Worm (Caenorhabditis elegans) whole organism, mixed stage, embryonic: ENCODE measurements around the gene F21D5.9.

Experiments
- M03D4.4 ChIP-seq: sonication (generic microtip); optimal IDR thresholded peaks from 2 replicates; lab custom pipeline; 2017; ENCODE audit warnings: mild to moderate bottlenecking, missing genetic modification characterization, missing compliant biosample characterization
- ceh-39 ChIP-seq: fragments of 150-350 bp; optimal IDR thresholded peaks from 2 replicates; lab custom pipeline; 2014; ENCODE audit warnings: missing biosample characterization, missing genetic modification characterization
- ceh-43 ChIP-seq: fragments of 200-800 bp; sonication (Bioruptor generic); optimal IDR thresholded peaks from 2 replicates; lab custom pipeline; 2018; ENCODE audit warnings: mild to moderate bottlenecking, missing genetic modification characterization, moderate library complexity, missing compliant biosample characterization
- ceh-83 ChIP-seq: fragments of 200-800 bp; sonication (Bioruptor generic); optimal IDR thresholded peaks from 2 replicates; lab custom pipeline; 2018; ENCODE audit warnings: mild to moderate bottlenecking, missing genetic modification characterization, missing compliant biosample characterization
- ces-1 ChIP-seq: fragments of 150-350 bp; optimal IDR thresholded peaks from 2 replicates; lab custom pipeline; 2014; ENCODE audit warnings: missing biosample characterization, missing genetic modification reagents, missing genetic modification characterization
- cnd-1 ChIP-seq: fragments of 200-800 bp; sonication (Bioruptor generic); optimal IDR thresholded peaks from 2 replicates; lab custom pipeline; 2018; ENCODE audit warnings: mild to moderate bottlenecking, missing genetic modification characterization, missing compliant biosample characterization
- drap-1 ChIP-seq: fragments of 200-800 bp; sonication (Bioruptor generic); optimal IDR thresholded peaks from 3 replicates; lab custom pipeline; 2018; ENCODE audit warnings: mild to moderate bottlenecking, missing genetic modification characterization, missing compliant biosample characterization
- elt-1 ChIP-seq: sonication (generic microtip); optimal IDR thresholded peaks from 2 replicates; lab custom pipeline; 2017; ENCODE audit warnings: missing genetic modification characterization, mild to moderate bottlenecking, missing compliant biosample characterization, antibody characterized with exemption, moderate library complexity, borderline replicate concordance; ENCODE audit not compliant: insufficient read depth
- flh-1 ChIP-seq: fragments of 200-800 bp; sonication (Bioruptor generic); optimal IDR thresholded peaks from 2 replicates; lab custom pipeline; 2018; ENCODE audit warnings: mild to moderate bottlenecking, missing genetic modification characterization, moderate library complexity, missing compliant biosample characterization
- ham-2 ChIP-seq: fragments of 200-800 bp; sonication (Bioruptor generic); optimal IDR thresholded peaks from 2 replicates; lab custom pipeline; 2018; ENCODE audit warnings: mild to moderate bottlenecking, missing genetic modification characterization, missing compliant biosample characterization
- hlh-1 ChIP-seq: fragments of 150-350 bp; optimal IDR thresholded peaks from 2 replicates; lab custom pipeline; 2014; ENCODE audit warnings: missing biosample characterization, missing genetic modification reagents, missing genetic modification characterization
- lin-13 ChIP-seq: fragments of 150-350 bp; optimal IDR thresholded peaks from 2 replicates; lab custom pipeline; 2014; ENCODE audit warnings: missing biosample characterization, missing genetic modification characterization
- lin-32 ChIP-seq: fragments of 200-800 bp; sonication (Bioruptor generic); optimal IDR thresholded peaks from 2 replicates; lab custom pipeline; 2018; ENCODE audit warnings: mild to moderate bottlenecking, missing genetic modification characterization, missing compliant biosample characterization
- lsy-2 ChIP-seq: fragments of 150-350 bp; optimal IDR thresholded peaks from 2 replicates; lab custom pipeline; 2014; ENCODE audit warnings: missing biosample characterization, missing genetic modification characterization
- mab-5 ChIP-seq: fragments of 150-350 bp; optimal IDR thresholded peaks from 2 replicates; lab custom pipeline; 2014; ENCODE audit warnings: missing biosample characterization, missing genetic modification characterization
- mep-1 ChIP-seq: fragments of 150-350 bp; optimal IDR thresholded peaks from 2 replicates; lab custom pipeline; 2017; ENCODE audit warnings: missing biosample characterization, missing genetic modification reagents, missing genetic modification characterization, inconsistent platforms
- mls-2 ChIP-seq: sonication (generic microtip); optimal IDR thresholded peaks from 2 replicates; lab custom pipeline; 2016; ENCODE audit warnings: mild to moderate bottlenecking, missing genetic modification characterization, moderate library complexity, missing compliant biosample characterization
- nhr-12 ChIP-seq: fragments of 150-350 bp; optimal IDR thresholded peaks from 2 replicates; lab custom pipeline; 2014; ENCODE audit warnings: missing biosample characterization, missing genetic modification characterization
- nhr-2 ChIP-seq: fragments of 150-350 bp; optimal IDR thresholded peaks from 2 replicates; lab custom pipeline; 2014; ENCODE audit warnings: missing biosample characterization, missing genetic modification characterization
- nhr-237 ChIP-seq: fragments of 150-350 bp; optimal IDR thresholded peaks from 2 replicates; lab custom pipeline; 2014; ENCODE audit warnings: missing biosample characterization, missing genetic modification characterization
- nhr-28 ChIP-seq: fragments of 150-350 bp; optimal IDR thresholded peaks from 2 replicates; lab custom pipeline; 2014; ENCODE audit warnings: missing biosample characterization, missing genetic modification characterization
- nhr-76 ChIP-seq: sonication (generic microtip); optimal IDR thresholded peaks from 2 replicates; lab custom pipeline; 2017; ENCODE audit warnings: missing biosample characterization, missing genetic modification characterization
- pha-4 ChIP-seq: fragments of 150-350 bp; optimal IDR thresholded peaks from 2 replicates; lab custom pipeline; 2018; ENCODE audit warnings: missing biosample characterization, missing genetic modification reagents, missing genetic modification characterization
- sem-2 ChIP-seq: fragments of 200-800 bp; sonication (Bioruptor generic); optimal IDR thresholded peaks from 2 replicates; lab custom pipeline; 2018; ENCODE audit warnings: mild to moderate bottlenecking, missing genetic modification characterization, missing compliant biosample characterization
- snpc-4 ChIP-seq: fragments of 150-350 bp; optimal IDR thresholded peaks from 2 replicates; lab custom pipeline; 2014; ENCODE audit warnings: missing biosample characterization, missing genetic modification characterization
- sptf-1 ChIP-seq: sonication (generic microtip); optimal IDR thresholded peaks from 2 replicates; lab custom pipeline; 2017; ENCODE audit warnings: mild to moderate bottlenecking, missing genetic modification characterization, moderate library complexity, missing compliant biosample characterization
- tbx-8 ChIP-seq: fragments of 200-800 bp; sonication (Bioruptor generic); optimal IDR thresholded peaks from 2 replicates; lab custom pipeline; 2018; ENCODE audit warnings: mild to moderate bottlenecking, missing genetic modification characterization, moderate library complexity, missing compliant biosample characterization
- unc-120 ChIP-seq: sonication (generic microtip); optimal IDR thresholded peaks from 2 replicates; lab custom pipeline; 2017; ENCODE audit warnings: missing genetic modification characterization, missing compliant biosample characterization; ENCODE audit not compliant: poor library complexity, severe bottlenecking
- unc-39 ChIP-seq: fragments of 150-350 bp; optimal IDR thresholded peaks from 2 replicates; lab custom pipeline; 2014; ENCODE audit warnings: missing biosample characterization, missing genetic modification characterization
- unc-62 ChIP-seq: fragments of 150-350 bp; optimal IDR thresholded peaks from 2 replicates; lab custom pipeline; 2014; ENCODE audit warnings: missing biosample characterization, missing genetic modification reagents, missing genetic modification characterization
- zip-8 ChIP-seq: fragments of 150-350 bp; optimal IDR thresholded peaks from 2 replicates; lab custom pipeline; 2014; ENCODE audit warnings: missing biosample characterization, missing genetic modification characterization

The F21D5.9 gene

DNA sequence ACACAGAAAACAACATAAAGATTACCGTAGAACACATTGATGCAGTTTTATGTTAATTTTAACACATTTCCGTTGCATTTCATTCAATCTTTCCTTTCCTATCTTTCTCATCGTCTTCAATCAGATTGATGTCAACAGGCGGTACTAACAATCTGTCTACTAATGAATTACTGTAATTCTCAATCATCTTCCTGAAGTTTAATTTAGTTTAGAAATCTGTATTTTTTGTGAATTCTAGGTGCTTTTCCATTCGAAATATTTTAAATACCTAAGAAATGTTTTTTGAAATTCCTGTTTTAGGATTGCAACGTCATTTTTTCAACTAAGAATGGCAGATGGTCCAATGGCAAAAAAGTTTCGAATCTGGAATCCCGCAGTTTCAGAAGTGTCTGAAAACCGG, at the start of gene F21D5.9:
TSS of gene F21D5.9 (plus strand) at position 301 of the 400 bp plus-strand sequence.
- no peak for TF ChIP-seq sem-2 (GFP tag; lab: Kevin White, UChicago)

DNA sequence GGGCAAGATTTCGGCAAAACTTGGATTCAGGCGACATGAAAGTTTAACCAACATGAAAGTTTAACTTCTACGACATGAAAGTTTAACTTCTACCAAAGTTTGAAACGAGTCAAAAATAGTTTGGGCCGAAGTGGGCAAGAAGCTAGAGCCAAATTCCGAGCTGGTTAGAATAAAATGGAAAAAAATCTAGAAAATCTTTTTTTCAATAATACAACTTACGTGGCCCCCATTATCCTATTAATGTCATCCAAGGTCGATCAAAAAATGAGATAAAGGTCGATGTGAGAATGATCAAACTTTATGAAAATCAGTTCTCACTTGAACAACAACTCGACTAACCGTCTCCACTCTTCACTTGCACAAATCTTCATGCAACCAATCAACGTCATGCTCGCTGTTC, 46.5 kb upstream of the F21D5.9 start, which contains the start of gene F08B4.8:
TSS of gene F08B4.8 (plus strand) at position 301 of the 400 bp plus-strand sequence.
- TF ChIP-seq ces-1 (GFP tag; lab: Kevin White, UChicago) (no peak), zip-8 (tag; lab: Kevin White, UChicago) (no peak), unc-120 (tag; lab: Kevin White, UChicago) (no peak), lin-32 (GFP tag; lab: Kevin White, UChicago) (no peak), nhr-76 (tag; lab: Kevin White, UChicago) (no peak), drap-1 (no peak), ham-2 (GFP tag; lab: Kevin White, UChicago) (no peak), ceh-39 (tag; lab: Kevin White, UChicago) (no peak), cnd-1 (tag; lab: Kevin White, UChicago) (no peak), M03D4.4 (no peak), elt-1 (tag; lab: Kevin White, UChicago) (no peak), sem-2 (GFP tag; lab: Kevin White, UChicago) (no peak), sptf-1 (tag; lab: Kevin White, UChicago) (no peak), flh-1 (no peak), nhr-28 (tag; lab: Kevin White, UChicago) (no peak), ceh-43 (GFP tag; lab: Kevin White, UChicago) (no peak), nhr-2 (no peak), mls-2 (tag; lab: Kevin White, UChicago) (no peak)

ce11 chrIV:8679225-8679624, 44.6 kb upstream of the F21D5.9 start, which contains the start of gene nlp-60:
Gene nlp-60 (minus strand): TSS chrIV:8679325.
- no peak for TF ChIP-seq ceh-39 (tag; lab: Kevin White, UChicago)
- TF ChIP-seq nhr-76 (tag; lab: Kevin White, UChicago) = no peak
- no peak for TF ChIP-seq unc-120 (tag; lab: Kevin White, UChicago)
- no peak for TF ChIP-seq nhr-237 (tag; lab: Kevin White, UChicago)
- no peak for TF ChIP-seq sem-2 (GFP tag; lab: Kevin White, UChicago)
- no peak for TF ChIP-seq lin-32 (GFP tag; lab: Kevin White, UChicago)
- no peak for TF ChIP-seq ceh-43 (GFP tag; lab: Kevin White, UChicago)
- TF ChIP-seq, all 35 proteins: peak for 0

- TF ChIP-seq ham-2 (GFP tag; lab: Kevin White, UChicago) (no peak), nhr-12 (no peak), nhr-76 (tag; lab: Kevin White, UChicago) (no peak), M03D4.4 (no peak), nhr-28 (tag; lab: Kevin White, UChicago) (no peak), ceh-83 (no peak), nhr-237 (tag; lab: Kevin White, UChicago) (no peak), hlh-1 (tag; lab: Kevin White, UChicago) (no peak), flh-1 (no peak), zip-8 (tag; lab: Kevin White, UChicago) (no peak), tbx-8 (GFP tag; lab: Kevin White, UChicago) (no peak), lin-32 (GFP tag; lab: Kevin White, UChicago) (no peak), nhr-2 (no peak), snpc-4 (no peak), unc-62 (GFP tag; lab: Kevin White, UChicago) (no peak), sptf-1 (tag; lab: Kevin White, UChicago) (no peak)
Measured at ce11 chrIV:8686510-8686909, 37.3 kb upstream of the F21D5.9 start, which contains the start of gene pole-2. Gene pole-2 (minus strand): TSS chrIV:8686610.

- TF ChIP-seq flh-1 = no peak
- TF ChIP-seq ham-2 (GFP tag; lab: Kevin White, UChicago) = no peak
- no peak for TF ChIP-seq mep-1
- no peak for TF ChIP-seq lsy-2 (tag; lab: Kevin White, UChicago)
Measured at ce11 chrIV:8686966-8687365, 36.9 kb upstream of the F21D5.9 start.

DNA sequence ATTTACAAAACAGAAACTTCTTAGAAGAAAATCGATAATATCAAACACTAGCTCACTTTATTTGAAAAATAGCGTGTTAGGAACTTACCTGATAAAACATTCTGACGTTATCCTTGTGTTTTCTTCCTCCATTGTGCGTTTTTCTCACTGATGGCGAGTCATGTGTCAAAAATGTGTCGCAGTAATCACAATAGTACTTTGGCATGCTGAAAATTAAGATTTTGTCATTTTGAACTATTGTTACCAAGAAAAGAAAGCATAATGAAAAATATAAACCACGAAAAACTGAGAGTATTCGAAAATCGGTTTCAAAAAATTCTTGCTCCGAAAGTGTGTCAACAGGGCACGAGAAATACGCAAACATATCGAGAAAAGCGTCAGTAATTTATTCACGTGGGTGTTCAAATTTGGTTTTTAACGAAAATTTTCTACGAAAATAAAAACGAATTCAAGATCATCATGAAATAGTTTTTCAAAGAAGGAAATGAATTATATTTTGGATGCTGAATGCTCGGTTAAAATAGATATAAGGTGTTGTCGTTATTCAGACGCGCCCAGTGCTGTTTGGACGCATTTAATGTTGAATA, 36.1 kb upstream of the F21D5.9 start, which contains the start of gene snrp-3:
TSS of gene snrp-3 (minus strand) at position 206 of the 587 bp plus-strand sequence.
- TF ChIP-seq lin-32 (GFP tag; lab: Kevin White, UChicago) (no peak), nhr-2 (no peak), hlh-1 (tag; lab: Kevin White, UChicago) (peak; percentile 38), M03D4.4 (no peak), ces-1 (GFP tag; lab: Kevin White, UChicago) (peak; percentile 71), pha-4 (tag; lab: Kevin White, UChicago) (peak; percentile 79), unc-120 (tag; lab: Kevin White, UChicago) (peak; percentile 50), unc-62 (GFP tag; lab: Kevin White, UChicago) (peak; percentile 11), mab-5 (tag; lab: Kevin White, UChicago) (no peak), sptf-1 (tag; lab: Kevin White, UChicago) (no peak), sem-2 (GFP tag; lab: Kevin White, UChicago) (no peak), lsy-2 (tag; lab: Kevin White, UChicago) (peak; percentile 72), mls-2 (tag; lab: Kevin White, UChicago) (no peak), zip-8 (tag; lab: Kevin White, UChicago) (no peak), unc-39 (no peak), cnd-1 (tag; lab: Kevin White, UChicago) (peak; percentile 58), lin-13 (peak; percentile 41), ceh-39 (tag; lab: Kevin White, UChicago) (peak; percentile 54), nhr-76 (tag; lab: Kevin White, UChicago) (no peak), nhr-237 (tag; lab: Kevin White, UChicago) (peak; percentile 76), mep-1 (peak; percentile 79)
